Fruit fly (Drosophila melanogaster) whole organism, embryonic: ENCODE results near the gene CG16985.

ENCODE experiments used
- Antp ChIP-seq: fragments of 200-800 bp; sonication (Bioruptor generic); optimal IDR thresholded peaks from 3 replicates; lab custom pipeline; 2016; ENCODE audit warnings: missing biosample characterization, missing genetic modification characterization
- Asciz ChIP-seq: fragments of 200-800 bp; sonication (Bioruptor generic); optimal IDR thresholded peaks from 2 replicates; lab custom pipeline; 2017; ENCODE audit warnings: missing biosample characterization, mild to moderate bottlenecking, missing genetic modification characterization, missing genetic modification reagents
- B-H1 ChIP-seq: fragments of 200-800 bp; sonication (Bioruptor generic); IDR thresholded peaks from 3 replicates; pipeline ENCODE4 v1.3.6; 2022; ENCODE audit warnings: missing biosample characterization, missing genetic modification characterization
- B-H2 ChIP-seq: fragments of 200-800 bp; sonication (Bioruptor generic); optimal IDR thresholded peaks from 2 replicates; lab custom pipeline; 2018; ENCODE audit warnings: missing biosample characterization, mild to moderate bottlenecking, missing genetic modification characterization
- Bgb ChIP-seq: fragments of 200-800 bp; sonication (Bioruptor generic); IDR thresholded peaks from 2 replicates; pipeline ENCODE4 v1.3.6; 2022; ENCODE audit warnings: missing biosample characterization, missing genetic modification characterization; ENCODE audit not compliant: partially characterized antibody
- CG10431 ChIP-seq: fragments of 200-800 bp; sonication (Bioruptor generic); optimal IDR thresholded peaks from 3 replicates; lab custom pipeline; 2018; ENCODE audit warnings: missing biosample characterization, mild to moderate bottlenecking, missing genetic modification characterization
- CG10543 ChIP-seq: fragments of 200-800 bp; sonication (Bioruptor generic); optimal IDR thresholded peaks from 3 replicates; lab custom pipeline; 2017; ENCODE audit warnings: missing biosample characterization, mild to moderate bottlenecking, missing genetic modification characterization, moderate library complexity
- CG11093 ChIP-seq: fragments of 200-800 bp; sonication (Bioruptor generic); IDR thresholded peaks from 3 replicates; pipeline ENCODE4 v1.3.6; 2022; ENCODE audit warnings: missing biosample characterization, missing genetic modification characterization
- CG12391 ChIP-seq: fragments of 200-800 bp; sonication (Bioruptor generic); optimal IDR thresholded peaks from 3 replicates; lab custom pipeline; 2018; ENCODE audit warnings: missing biosample characterization, mild to moderate bottlenecking, missing genetic modification characterization, moderate library complexity
- CG12744 ChIP-seq: fragments of 200-800 bp; sonication (Bioruptor generic); optimal IDR thresholded peaks from 2 replicates; lab custom pipeline; 2016; ENCODE audit warnings: missing biosample characterization, missing genetic modification characterization
- CG12942 ChIP-seq: fragments of 200-800 bp; sonication (Bioruptor generic); optimal IDR thresholded peaks from 3 replicates; lab custom pipeline; 2016; ENCODE audit warnings: missing biosample characterization, missing genetic modification characterization
- CG13287 ChIP-seq: fragments of 200-800 bp; sonication (Bioruptor generic); IDR thresholded peaks from 2 replicates; pipeline ENCODE4 v1.3.6; 2022; ENCODE audit warnings: missing biosample characterization, missing genetic modification characterization; ENCODE audit not compliant: partially characterized antibody
- CG15269 ChIP-seq: fragments of 200-800 bp; sonication (Bioruptor generic); optimal IDR thresholded peaks from 2 replicates; lab custom pipeline; 2018; ENCODE audit warnings: missing biosample characterization, mild to moderate bottlenecking, missing genetic modification characterization, moderate library complexity
- CG3065 ChIP-seq: fragments of 200-800 bp; sonication (Bioruptor generic); optimal IDR thresholded peaks from 2 replicates; lab custom pipeline; 2016; ENCODE audit warnings: missing biosample characterization, missing genetic modification characterization
- CG34224 ChIP-seq: fragments of 200-800 bp; sonication (Bioruptor generic); IDR thresholded peaks from 3 replicates; pipeline ENCODE4 v1.3.6; 2022; ENCODE audit warnings: missing biosample characterization, missing genetic modification characterization; ENCODE audit not compliant: partially characterized antibody
- CG34376 ChIP-seq: fragments of 200-800 bp; sonication (Bioruptor generic); optimal IDR thresholded peaks from 2 replicates; lab custom pipeline; 2018; ENCODE audit warnings: missing biosample characterization, mild to moderate bottlenecking, missing genetic modification characterization
- CG6854 ChIP-seq: fragments of 200-800 bp; sonication (Bioruptor generic); optimal IDR thresholded peaks from 3 replicates; lab custom pipeline; 2017; ENCODE audit warnings: missing biosample characterization, mild to moderate bottlenecking, missing genetic modification characterization
- CkIIα-i1 ChIP-seq: fragments of 200-800 bp; sonication (Bioruptor generic); IDR thresholded peaks from 2 replicates; pipeline ENCODE4 v1.3.6; 2022; ENCODE audit warnings: missing biosample characterization, missing genetic modification characterization
- Dek ChIP-seq: fragments of 200-800 bp; sonication (Bioruptor generic); optimal IDR thresholded peaks from 3 replicates; lab custom pipeline; 2019; ENCODE audit warnings: missing biosample characterization, mild to moderate bottlenecking, missing genetic modification characterization, moderate library complexity
- Dref ChIP-seq: fragments of 200-800 bp; sonication (Bioruptor generic); IDR thresholded peaks from 2 replicates; pipeline ENCODE4 v1.3.6; 2022; ENCODE audit warnings: missing biosample characterization, missing genetic modification characterization
- E2f2 ChIP-seq: fragments of 200-800 bp; sonication (Bioruptor generic); IDR thresholded peaks from 2 replicates; pipeline ENCODE4 v1.3.6; 2022; ENCODE audit warnings: missing biosample characterization, missing genetic modification characterization
- Fer1 ChIP-seq: fragments of 200-800 bp; sonication (Bioruptor generic); optimal IDR thresholded peaks from 2 replicates; lab custom pipeline; 2017; ENCODE audit warnings: missing biosample characterization, mild to moderate bottlenecking, missing genetic modification characterization
- HLH54F ChIP-seq: fragments of 200-800 bp; sonication (Bioruptor generic); optimal IDR thresholded peaks from 3 replicates; lab custom pipeline; 2016; ENCODE audit warnings: missing biosample characterization, missing genetic modification characterization
- Hey ChIP-seq: fragments of 200-800 bp; sonication (Bioruptor generic); optimal IDR thresholded peaks from 3 replicates; lab custom pipeline; 2018; ENCODE audit warnings: missing biosample characterization, mild to moderate bottlenecking, missing genetic modification characterization
- HmgD ChIP-seq: fragments of 200-800 bp; sonication (Bioruptor generic); optimal IDR thresholded peaks from 3 replicates; lab custom pipeline; 2016; ENCODE audit warnings: missing biosample characterization, missing genetic modification characterization
- Med ChIP-seq: fragments of 200-800 bp; sonication (Bioruptor generic); peaks from one replicate; lab custom pipeline; 2016; ENCODE audit warnings: missing biosample characterization, missing genetic modification characterization, mild to moderate bottlenecking, inconsistent platforms, moderate library complexity
- Opbp ChIP-seq: fragments of 200-800 bp; sonication (Bioruptor generic); IDR thresholded peaks from 3 replicates; pipeline ENCODE4 v1.3.6; 2022; ENCODE audit warnings: missing biosample characterization, missing genetic modification characterization; ENCODE audit not compliant: partially characterized antibody
- Poxn ChIP-seq: fragments of 200-800 bp; sonication (Bioruptor generic); IDR thresholded peaks from 2 replicates; pipeline ENCODE4 v1.3.6; 2022; ENCODE audit warnings: missing biosample characterization, missing genetic modification characterization
- Sox100B ChIP-seq: fragments of 200-800 bp; sonication (Bioruptor generic); optimal IDR thresholded peaks from 3 replicates; lab custom pipeline; 2018; ENCODE audit warnings: missing biosample characterization, mild to moderate bottlenecking, missing genetic modification characterization
- abd-A ChIP-seq: fragments of 200-800 bp; sonication (Bioruptor generic); optimal IDR thresholded peaks from 3 replicates; lab custom pipeline; 2019; ENCODE audit warnings: missing biosample characterization, mild to moderate bottlenecking, missing genetic modification characterization, moderate library complexity
- btn ChIP-seq: fragments of 200-800 bp; sonication (Bioruptor generic); optimal IDR thresholded peaks from 2 replicates; lab custom pipeline; 2016; ENCODE audit warnings: missing biosample characterization, missing genetic modification characterization
- corto ChIP-seq: fragments of 200-800 bp; sonication (Bioruptor generic); optimal IDR thresholded peaks from 2 replicates; lab custom pipeline; 2016; ENCODE audit warnings: missing biosample characterization, mild to moderate bottlenecking, missing genetic modification characterization, moderate library complexity
- crol ChIP-seq: fragments of 200-800 bp; sonication (Bioruptor generic); IDR thresholded peaks from 2 replicates; pipeline ENCODE4 v1.3.6; 2022; ENCODE audit warnings: missing biosample characterization, missing genetic modification characterization
- crp ChIP-seq, 2 experiments: fragments of 200-800 bp; sonication (Bioruptor generic); optimal IDR thresholded peaks; 2 replicates in 1 of 2; 3 replicates in 1 of 2; lab custom pipeline; 2017; ENCODE audit warnings: missing biosample characterization in 2 of 2, missing genetic modification characterization in 2 of 2, mild to moderate bottlenecking in 1 of 2, moderate library complexity in 1 of 2
- da ChIP-seq: fragments of 200-800 bp; sonication (Bioruptor generic); optimal IDR thresholded peaks from 2 replicates; lab custom pipeline; 2016; ENCODE audit warnings: missing biosample characterization, missing genetic modification characterization
- dimm ChIP-seq: fragments of 200-800 bp; sonication (Bioruptor generic); IDR thresholded peaks from 2 replicates; pipeline ENCODE4 v1.3.6; 2022; ENCODE audit warnings: missing biosample characterization, missing genetic modification characterization
- dpn ChIP-seq, 2 experiments: fragments of 200-800 bp; sonication (Bioruptor generic); optimal IDR thresholded peaks; 3 replicates each; lab custom pipeline; 2016; ENCODE audit warnings: missing biosample characterization in 2 of 2, missing genetic modification characterization in 2 of 2
- gcm ChIP-seq: fragments of 200-800 bp; sonication (Bioruptor generic); optimal IDR thresholded peaks from 2 replicates; lab custom pipeline; 2019; ENCODE audit warnings: missing biosample characterization, mild to moderate bottlenecking, missing genetic modification characterization, moderate library complexity
- hb ChIP-seq: fragments of 200-800 bp; sonication (Bioruptor generic); IDR thresholded peaks from 3 replicates; pipeline ENCODE4 v1.3.6; 2022; ENCODE audit warnings: missing biosample characterization, missing genetic modification characterization; ENCODE audit not compliant: partially characterized antibody
- jumu ChIP-seq: fragments of 200-800 bp; sonication (Bioruptor generic); optimal IDR thresholded peaks from 3 replicates; lab custom pipeline; 2016; ENCODE audit warnings: missing biosample characterization, missing genetic modification characterization
- kah ChIP-seq: fragments of 200-800 bp; sonication (Bioruptor generic); optimal IDR thresholded peaks from 2 replicates; lab custom pipeline; 2018; ENCODE audit warnings: missing biosample characterization, mild to moderate bottlenecking, missing genetic modification characterization
- knrl ChIP-seq: fragments of 200-800 bp; sonication (Bioruptor generic); IDR thresholded peaks from 3 replicates; pipeline ENCODE4 v1.3.6; 2022; ENCODE audit warnings: missing biosample characterization, missing genetic modification characterization; ENCODE audit not compliant: partially characterized antibody
- lbe ChIP-seq: fragments of 200-800 bp; sonication (Bioruptor generic); optimal IDR thresholded peaks from 2 replicates; lab custom pipeline; 2016; ENCODE audit warnings: missing biosample characterization, mild to moderate bottlenecking, missing genetic modification characterization
- lilli ChIP-seq: fragments of 200-800 bp; sonication (Bioruptor generic); optimal IDR thresholded peaks from 3 replicates; lab custom pipeline; 2016; ENCODE audit warnings: missing biosample characterization, missing genetic modification characterization
- pita ChIP-seq: fragments of 200-800 bp; sonication (Bioruptor generic); optimal IDR thresholded peaks from 2 replicates; lab custom pipeline; 2017; ENCODE audit warnings: missing biosample characterization, mild to moderate bottlenecking, missing genetic modification characterization
- seq ChIP-seq: fragments of 200-800 bp; sonication (Bioruptor generic); IDR thresholded peaks from 2 replicates; pipeline ENCODE4 v1.3.6; 2022; ENCODE audit warnings: missing biosample characterization, missing genetic modification characterization
- sug ChIP-seq: fragments of 200-800 bp; optimal IDR thresholded peaks from 2 replicates; lab custom pipeline; 2019; ENCODE audit warnings: missing biosample characterization, mild to moderate bottlenecking, missing genetic modification characterization, moderate library complexity
- z ChIP-seq: fragments of 200-800 bp; sonication (Bioruptor generic); IDR thresholded peaks from 3 replicates; pipeline ENCODE4 v1.3.6; 2022; ENCODE audit warnings: missing biosample characterization, missing genetic modification characterization
- zf30C ChIP-seq: fragments of 200-800 bp; sonication (Bioruptor generic); optimal IDR thresholded peaks from 3 replicates; lab custom pipeline; 2018; ENCODE audit warnings: missing biosample characterization, mild to moderate bottlenecking, missing genetic modification characterization

The CG16985 gene

dm6 chr3L:2554118-2554814, 44.8 kb upstream of the CG16985 start, which contains the start of gene Spn (continued):
- TF ChIP-seq kah (GFP tag; lab: Kevin White, UChicago) (no peak), Poxn (GFP tag; lab: Robert Waterston, UW) (no peak), jumu (no peak), zf30C (GFP tag; lab: Kevin White, UChicago) (peak; percentile 33), pita (peak; percentile 58), CG15269 (tag; lab: Kevin White, UChicago) (no peak), Opbp (GFP tag; lab: Robert Waterston, UW) (peak; percentile 98), CG11093 (GFP tag; lab: Robert Waterston, UW) (no peak), CG10431 (GFP tag; lab: Kevin White, UChicago) (no peak), abd-A (tag; lab: Kevin White, UChicago) (no peak), gcm (GFP tag; lab: Kevin White, UChicago) (no peak), dimm (no peak), corto (peak; percentile 20), CG12391 (tag; lab: Kevin White, UChicago) (peak; percentile 15), CG12744 (GFP tag; lab: Kevin White, UChicago) (peak; percentile 9), CG6854 (no peak), Asciz (GFP tag; lab: Kevin White, UChicago) (peak; percentile 6), crol (GFP tag; lab: Robert Waterston, UW) (no peak), Dref (GFP tag; lab: Robert Waterston, UW) (peak; percentile 86), CG10543 (no peak), sug (tag; lab: Kevin White, UChicago) (peak; percentile 39), E2f2 (GFP tag; lab: Robert Waterston, UW) (peak; percentile 94), Fer1 (GFP tag; lab: Kevin White, UChicago) (peak; percentile 24), Hey (no peak), knrl (GFP tag; lab: Robert Waterston, UW) (peak; percentile 98), seq (no peak), HmgD (GFP tag; lab: Kevin White, UChicago) (peak; percentile 50), CG13287 (GFP tag; lab: Robert Waterston, UW) (peak; percentile 99), hb (GFP tag; lab: Robert Waterston, UW) (peak; percentile 96), crp (GFP tag; optimal IDR thresholded peaks at IDR 0.05; lab: Kevin White, UChicago) (no peak), dpn (GFP tag; optimal IDR thresholded peaks at IDR 0.05; lab: Kevin White, UChicago) (peak; percentile 27 to 33), B-H2 (GFP tag; lab: Kevin White, UChicago) (peak; percentile 30), CkIIα-i1 (GFP tag; lab: Robert Waterston, UW) (no peak), z (GFP tag; lab: Robert Waterston, UW) (no peak), Antp (GFP tag; lab: Kevin White, UChicago) (no peak), CG34376 (GFP tag; lab: Kevin White, UChicago) (peak; percentile 20), lbe (GFP tag; lab: Kevin White, UChicago) (peak; percentile 22), CG12942 (GFP tag; lab: Kevin White, UChicago) (no peak), Sox100B (GFP tag; lab: Kevin White, UChicago) (no peak), lilli (GFP tag; lab: Kevin White, UChicago) (peak; percentile 51), B-H1 (no peak), CG34224 (GFP tag; lab: Robert Waterston, UW) (peak; percentile 98), CG3065 (GFP tag; lab: Kevin White, UChicago) (no peak), HLH54F (GFP tag; lab: Kevin White, UChicago) (peak; percentile 16), Dek (tag; lab: Kevin White, UChicago) (peak; percentile 11), Bgb (peak; percentile 99), Med (GFP tag; lab: Kevin White, UChicago) (peak; percentile 93), da (GFP tag; lab: Kevin White, UChicago) (no peak), btn (GFP tag; lab: Kevin White, UChicago) (no peak)
